Worm (Caenorhabditis elegans): ENCODE data around the gene timm-17B.1.

DNA sequence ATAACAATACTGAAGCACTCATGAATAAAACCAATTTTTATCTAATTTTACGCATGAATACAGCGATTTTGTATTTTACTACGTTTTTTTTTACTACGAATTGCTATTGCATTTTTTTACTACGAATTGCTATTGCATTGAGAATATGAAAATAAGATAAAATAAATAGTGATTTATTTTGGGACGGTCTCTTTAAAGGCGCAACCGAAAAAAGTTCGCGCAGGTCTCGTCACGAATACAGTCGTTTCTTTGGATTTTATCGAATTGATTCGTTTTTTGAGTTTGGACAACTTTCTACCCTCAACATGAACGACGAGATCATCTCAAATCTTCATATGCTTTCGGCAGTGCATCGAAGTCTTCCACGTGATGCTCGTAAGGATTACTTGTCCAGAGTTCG lies 6.5 kb upstream of the timm-17B.1 start, which contains the start of gene Y17G9B.4:
- TF ChIP-seq pqm-1 (tag; optimal IDR thresholded peaks at IDR 0.05), result no peak
- no peak for TF ChIP-seq nhr-28 (tag; optimal IDR thresholded peaks at IDR 0.05)
- no peak for TF ChIP-seq lsy-2 (tag; optimal IDR thresholded peaks at IDR 0.05)
- no peak for TF ChIP-seq unc-130 (tag; optimal IDR thresholded peaks at IDR 0.05)
- no peak for TF ChIP-seq egl-27 (tag; optimal IDR thresholded peaks at IDR 0.05)
- no peak for TF ChIP-seq tbx-2 (tag; optimal IDR thresholded peaks at IDR 0.05)
- TF ChIP-seq lir-3 (tag; optimal IDR thresholded peaks at IDR 0.05; ENCODE audit: poor library complexity), result no peak
- no peak for TF ChIP-seq nhr-84 (tag; optimal IDR thresholded peaks at IDR 0.05)
- no peak for TF ChIP-seq dpl-1 (GFP tag; optimal IDR thresholded peaks at IDR 0.05)
